Worm (Caenorhabditis elegans) whole organism, L2 larva: ENCODE data around the gene Y42H9AR.4.

Source experiments
- F13H6.1 ChIP-seq: sonication (generic microtip); optimal IDR thresholded peaks from 2 replicates; lab custom pipeline; 2016; ENCODE audit warnings: missing genetic modification characterization, missing compliant biosample characterization
- ama-1 ChIP-seq: fragments of 150-350 bp; optimal IDR thresholded peaks from 2 replicates; lab custom pipeline; 2018; ENCODE audit warnings: inconsistent platforms
- egl-27 ChIP-seq: sonication (generic microtip); optimal IDR thresholded peaks from 3 replicates; lab custom pipeline; 2017; ENCODE audit warnings: missing biosample characterization, missing genetic modification reagents, missing genetic modification characterization
- elt-3 ChIP-seq: sonication (generic microtip); optimal IDR thresholded peaks from 2 replicates; lab custom pipeline; 2017; ENCODE audit warnings: missing biosample characterization, missing genetic modification characterization
- fos-1 ChIP-seq: fragments of 150-350 bp; optimal IDR thresholded peaks from 2 replicates; lab custom pipeline; 2014; ENCODE audit warnings: missing biosample characterization, missing genetic modification characterization
- mdl-1 ChIP-seq, 2 experiments: fragments of 150-350 bp in 1 of 2; sonication (generic microtip) in 1 of 2; optimal IDR thresholded peaks; 2 replicates each; lab custom pipeline; 2017; ENCODE audit warnings: missing biosample characterization in 2 of 2, missing genetic modification characterization in 2 of 2
- nhr-237 ChIP-seq: fragments of 150-350 bp; optimal IDR thresholded peaks from 2 replicates; lab custom pipeline; 2014; ENCODE audit warnings: missing biosample characterization, missing genetic modification characterization
- nhr-77 ChIP-seq: fragments of 150-350 bp; optimal IDR thresholded peaks from 2 replicates; lab custom pipeline; 2014; ENCODE audit warnings: missing biosample characterization, missing genetic modification characterization
- unc-62 ChIP-seq: fragments of 150-350 bp; optimal IDR thresholded peaks from 2 replicates; lab custom pipeline; 2014; ENCODE audit warnings: missing biosample characterization, missing genetic modification reagents, missing genetic modification characterization

DNA sequence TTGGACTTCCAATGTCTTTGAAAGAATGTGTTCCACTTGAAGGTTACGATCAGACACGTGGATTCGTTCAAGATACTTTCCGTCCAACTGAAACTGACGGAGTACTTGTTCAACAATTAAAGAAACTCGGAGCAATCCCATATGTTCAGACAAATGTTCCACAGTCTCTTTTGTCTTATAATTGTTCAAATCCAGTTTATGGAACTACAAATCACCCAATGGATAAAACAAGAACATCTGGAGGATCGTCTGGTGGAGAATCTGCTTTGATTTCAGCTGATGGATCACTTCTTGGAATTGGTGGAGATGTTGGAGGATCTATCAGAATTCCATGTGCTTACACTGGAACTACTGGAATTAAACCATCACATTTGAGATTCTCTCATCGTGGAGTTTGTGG lies 41.1 kb upstream of the Y42H9AR.4 start:
- no peak for TF ChIP-seq mdl-1 (tag; optimal IDR thresholded peaks at IDR 0.05; lab: Kevin White, UChicago)
- TF ChIP-seq F13H6.1 (tag; lab: Kevin White, UChicago), result no peak
- TF ChIP-seq egl-27 (tag; lab: Kevin White, UChicago), result no peak
- TF ChIP-seq elt-3 (tag; lab: Kevin White, UChicago), result no peak
- no peak for TF ChIP-seq unc-62 (GFP tag; lab: Kevin White, UChicago)
- no peak for TF ChIP-seq ama-1
- TF ChIP-seq fos-1 (tag; lab: Kevin White, UChicago), result no peak
- TF ChIP-seq nhr-237 (tag; lab: Kevin White, UChicago), result no peak
- no peak for TF ChIP-seq nhr-77 (tag; lab: Kevin White, UChicago)
